Fruit fly (Drosophila melanogaster) whole organism, wandering third instar larva: ENCODE measurements around the gene Ppt2.
A peak's percentile ranks its signal among the peaks of the same experiment; 100 is the strongest.

Experiments
- CG32264 ChIP-seq: fragments of 200-800 bp; sonication (Bioruptor generic); optimal IDR thresholded peaks from 2 replicates; lab custom pipeline; 2016; ENCODE audit warnings: missing biosample characterization, missing genetic modification characterization
- GATAd ChIP-seq: sonication (Bioruptor generic); optimal IDR thresholded peaks from 2 replicates; lab custom pipeline; 2016; ENCODE audit warnings: missing biosample characterization, missing genetic modification characterization
- HLH106 ChIP-seq: fragments of 200-800 bp; optimal IDR thresholded peaks from 3 replicates; lab custom pipeline; 2019; ENCODE audit warnings: missing biosample characterization, mild to moderate bottlenecking, missing genetic modification characterization, moderate library complexity
- Hr78 ChIP-seq: fragments of >200 bp; optimal IDR thresholded peaks from 2 replicates; lab custom pipeline; 2017; ENCODE audit warnings: missing biosample characterization, missing genetic modification characterization
- Myc ChIP-seq: fragments of >200 bp; optimal IDR thresholded peaks from 2 replicates; lab custom pipeline; 2017
- OdsH ChIP-seq: fragments of 200-800 bp; sonication (Bioruptor generic); optimal IDR thresholded peaks from 2 replicates; lab custom pipeline; 2016; ENCODE audit warnings: missing biosample characterization, mild to moderate bottlenecking, missing genetic modification characterization
- Vsx2 ChIP-seq: fragments of 200-300, 225-300 bp; sonication (Bioruptor generic); optimal IDR thresholded peaks from 2 replicates; lab custom pipeline; 2018; ENCODE audit warnings: missing biosample characterization, missing genetic modification characterization; ENCODE audit not compliant: partially characterized antibody
- dl ChIP-seq, 2 experiments: fragments of 175-275, 200-275 bp in 1 of 2; fragments of 200-275 bp in 1 of 2; sonication (Bioruptor generic); optimal IDR thresholded peaks; lab custom pipeline; 2018; ENCODE audit warnings: mild to moderate bottlenecking in 2 of 2, missing biosample characterization in 2 of 2, missing genetic modification characterization in 2 of 2, moderate library complexity in 2 of 2; ENCODE audit not compliant: partially characterized antibody in 2 of 2, insufficient read depth in 1 of 2
- foxo ChIP-seq, 2 experiments: fragments of 200-800 bp; sonication (Bioruptor generic); optimal IDR thresholded peaks; 2 replicates in 1 of 2; 3 replicates in 1 of 2; lab custom pipeline; 2016 to 2017; ENCODE audit warnings: missing biosample characterization in 2 of 2, missing genetic modification characterization in 2 of 2
- tai ChIP-seq: sonication (Bioruptor generic); optimal IDR thresholded peaks from 2 replicates; lab custom pipeline; 2016; ENCODE audit warnings: missing biosample characterization, missing genetic modification characterization

dm6 chr2L:11328357-11328756, 48.3 kb downstream of the Ppt2 start:
- TF ChIP-seq foxo (GFP tag; optimal IDR thresholded peaks at IDR 0.05; lab: Kevin White, UChicago) (peak in 1 of 2 experiments; percentile 71), Hr78 (GFP tag; lab: Kevin White, UChicago) (no peak), CG32264 (peak; percentile 25), HLH106 (tag; lab: Kevin White, UChicago) (peak; percentile 67), tai (GFP tag; lab: Kevin White, UChicago) (peak; percentile 26), GATAd (no peak), dl (GFP tag; optimal IDR thresholded peaks at IDR 0.05; lab: Kevin White, UChicago; ENCODE audit: insufficient read depth in 1 of 2, partially characterized antibody in 2 of 2) (no peak), Vsx2 (GFP tag; lab: Kevin White, UChicago) (no peak), OdsH (peak; percentile 64), Myc (lab: Kevin White, UChicago) (no peak)
